Worm (Caenorhabditis elegans): ENCODE data around the gene R04B5.1.

R04B5.1 gene

DNA sequence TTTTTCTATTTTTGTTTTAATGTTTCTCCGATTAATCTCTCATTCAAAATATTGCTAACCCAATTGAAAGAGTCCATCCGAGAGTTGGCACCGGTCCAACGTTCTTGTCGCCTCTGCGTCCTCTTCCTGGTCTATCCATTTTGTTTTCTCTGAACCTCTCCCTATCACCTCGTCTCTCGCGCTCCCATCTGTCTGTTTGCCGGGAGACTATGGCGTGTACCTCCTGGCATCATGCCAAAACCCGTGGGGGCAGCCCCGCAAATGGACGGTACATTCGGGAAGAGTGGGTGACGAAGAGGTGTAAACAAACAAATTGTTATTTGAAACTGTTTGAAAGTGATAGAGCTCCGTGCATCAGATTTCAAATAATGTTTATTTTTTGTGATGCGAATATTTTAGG is 41.9 kb downstream of the R04B5.1 start, which contains the start of gene T06E8.2:
Gene T06E8.2, minus strand, starts transcription at position 139 of the 400 bp plus-strand sequence.
- TF ChIP-seq him-1 (tag; optimal IDR thresholded peaks at IDR 0.05) (no peak), W03F9.2 (tag; optimal IDR thresholded peaks at IDR 0.05) (no peak), dao-5 (tag; optimal IDR thresholded peaks at IDR 0.05) (no peak)

- TF ChIP-seq him-1 (tag; optimal IDR thresholded peaks at IDR 0.05) = no peak
- TF ChIP-seq dao-5 (tag; optimal IDR thresholded peaks at IDR 0.05) = no peak
- TF ChIP-seq W03F9.2 (tag; optimal IDR thresholded peaks at IDR 0.05) = no peak
These were observed 42.6 kb downstream of the R04B5.1 start for ce11 chrV:10035586-10035985.

- TF ChIP-seq W03F9.2 (tag; optimal IDR thresholded peaks at IDR 0.05) (no peak), him-1 (tag; optimal IDR thresholded peaks at IDR 0.05) (no peak), dao-5 (tag; optimal IDR thresholded peaks at IDR 0.05) (no peak)
These were observed 46.6 kb downstream of the R04B5.1 start for ce11 chrV:10031384-10032171.

- TF ChIP-seq W03F9.2 (tag; optimal IDR thresholded peaks at IDR 0.05) (no peak), dao-5 (tag; optimal IDR thresholded peaks at IDR 0.05) (no peak), him-1 (tag; optimal IDR thresholded peaks at IDR 0.05) (no peak)
These were observed 47.2 kb downstream of the R04B5.1 start, which contains the start of gene acl-2 for ce11 chrV:10030992-10031383. Gene acl-2 (minus strand): TSS chrV:10031092.
